Worm (Caenorhabditis elegans) whole organism, L3 larva: ENCODE measurements around the gene K08B5.2.

Experiments
- R02D3.7 ChIP-seq: fragments of 150-350 bp; optimal IDR thresholded peaks from 2 replicates; lab custom pipeline; 2014; ENCODE audit warnings: missing biosample characterization, missing genetic modification characterization
- ZK546.5 ChIP-seq: sonication (generic microtip); optimal IDR thresholded peaks from 2 replicates; lab custom pipeline; 2017; ENCODE audit warnings: missing biosample characterization, missing genetic modification characterization
- ceh-82 ChIP-seq: fragments of 150-350 bp; optimal IDR thresholded peaks from 2 replicates; lab custom pipeline; 2014; ENCODE audit warnings: missing biosample characterization, missing genetic modification characterization
- egl-5 ChIP-seq: fragments of 150-350 bp; optimal IDR thresholded peaks from 2 replicates; lab custom pipeline; 2017; ENCODE audit warnings: missing biosample characterization, missing genetic modification reagents, missing genetic modification characterization, inconsistent platforms
- elt-1 ChIP-seq: fragments of 150-350 bp; optimal IDR thresholded peaks from 2 replicates; lab custom pipeline; 2014; ENCODE audit warnings: missing biosample characterization, missing genetic modification characterization
- elt-2 ChIP-seq: sonication (generic microtip); optimal IDR thresholded peaks from 2 replicates; lab custom pipeline; 2016; ENCODE audit warnings: missing genetic modification reagents, mild to moderate bottlenecking, missing genetic modification characterization, missing compliant biosample characterization
- elt-3 ChIP-seq, 3 experiments: fragments of 150-350 bp in 1 of 3; sonication (generic microtip) in 2 of 3; optimal IDR thresholded peaks; 2 replicates in 2 of 3; 4 replicates in 1 of 3; lab custom pipeline; 2014 to 2017; ENCODE audit warnings: missing biosample characterization in 3 of 3, missing genetic modification characterization in 3 of 3
- fkh-10 ChIP-seq: sonication (generic microtip); optimal IDR thresholded peaks from 2 replicates; lab custom pipeline; 2017; ENCODE audit warnings: missing biosample characterization, missing genetic modification reagents, missing genetic modification characterization
- hmg-11 ChIP-seq: sonication (generic microtip); optimal IDR thresholded peaks from 2 replicates; lab custom pipeline; 2016; ENCODE audit warnings: missing genetic modification characterization, missing compliant biosample characterization
- lsy-12 ChIP-seq: sonication (generic microtip); optimal IDR thresholded peaks from 2 replicates; lab custom pipeline; 2016; ENCODE audit warnings: mild to moderate bottlenecking, missing genetic modification characterization, missing compliant biosample characterization
- nfya-1 ChIP-seq: sonication (generic microtip); optimal IDR thresholded peaks from 2 replicates; lab custom pipeline; 2017; ENCODE audit warnings: missing genetic modification characterization, mild to moderate bottlenecking, missing compliant biosample characterization, antibody characterized with exemption, moderate library complexity; ENCODE audit not compliant: insufficient read depth
- nhr-12 ChIP-seq: fragments of 150-350 bp; optimal IDR thresholded peaks from 2 replicates; lab custom pipeline; 2014; ENCODE audit warnings: missing biosample characterization, missing genetic modification characterization
- nhr-23 ChIP-seq: fragments of 150-350 bp; optimal IDR thresholded peaks from 2 replicates; lab custom pipeline; 2014; ENCODE audit warnings: missing biosample characterization, missing genetic modification reagents, missing genetic modification characterization
- nhr-25 ChIP-seq: sonication (generic microtip); optimal IDR thresholded peaks from 2 replicates; lab custom pipeline; 2017; ENCODE audit warnings: missing biosample characterization, missing genetic modification characterization
- nhr-28 ChIP-seq: fragments of 150-350 bp; optimal IDR thresholded peaks from 2 replicates; lab custom pipeline; 2014; ENCODE audit warnings: missing biosample characterization, missing genetic modification characterization
- nhr-43 ChIP-seq: sonication (generic microtip); optimal IDR thresholded peaks from 2 replicates; lab custom pipeline; 2016; ENCODE audit warnings: mild to moderate bottlenecking, missing genetic modification characterization, missing compliant biosample characterization; ENCODE audit not compliant: poor library complexity, severe bottlenecking
- nhr-76 ChIP-seq: fragments of 150-350 bp; sonication (generic microtip); optimal IDR thresholded peaks from 5 replicates; lab custom pipeline; 2014; ENCODE audit warnings: missing biosample characterization, missing genetic modification characterization
- nhr-77 ChIP-seq: fragments of 150-350 bp; optimal IDR thresholded peaks from 2 replicates; lab custom pipeline; 2014; ENCODE audit warnings: missing biosample characterization, missing genetic modification characterization
- pha-4 ChIP-seq: fragments of 150-350 bp; optimal IDR thresholded peaks from 2 replicates; lab custom pipeline; 2014; ENCODE audit warnings: missing biosample characterization, missing genetic modification reagents, missing genetic modification characterization
- sea-2 ChIP-seq: fragments of 150-350 bp; sonication (generic microtip); optimal IDR thresholded peaks from 4 replicates; lab custom pipeline; 2014; ENCODE audit warnings: missing biosample characterization, missing genetic modification reagents, missing genetic modification characterization
- skn-1 ChIP-seq: fragments of 150-350 bp; optimal IDR thresholded peaks from 2 replicates; lab custom pipeline; 2014; ENCODE audit warnings: missing biosample characterization, missing genetic modification characterization
- snpc-4 ChIP-seq: fragments of 150-350 bp; optimal IDR thresholded peaks from 2 replicates; lab custom pipeline; 2014; ENCODE audit warnings: missing biosample characterization, missing genetic modification characterization
- tbx-2 ChIP-seq: sonication (generic microtip); optimal IDR thresholded peaks from 2 replicates; lab custom pipeline; 2016; ENCODE audit warnings: mild to moderate bottlenecking, missing genetic modification characterization, missing compliant biosample characterization
- unc-39 ChIP-seq: sonication (generic microtip); optimal IDR thresholded peaks from 4 replicates; lab custom pipeline; 2017; ENCODE audit warnings: missing biosample characterization, missing genetic modification characterization
- zag-1 ChIP-seq: fragments of 150-350 bp; optimal IDR thresholded peaks from 2 replicates; lab custom pipeline; 2014; ENCODE audit warnings: missing biosample characterization, missing genetic modification characterization

Gene K08B5.2

ce11 chrX:16564515-16565285 is 11.0 kb upstream of the K08B5.2 start:
- TF ChIP-seq sea-2 (GFP tag; lab: Kevin White, UChicago) = no peak
- peak; percentile 70 for TF ChIP-seq fkh-10 (GFP tag; lab: Kevin White, UChicago)
- no peak for TF ChIP-seq nhr-76 (tag; lab: Kevin White, UChicago)
- TF ChIP-seq snpc-4 (tag; lab: Kevin White, UChicago) = peak; percentile 88
- no peak for TF ChIP-seq elt-2 (tag; lab: Kevin White, UChicago)
- TF ChIP-seq, all 47 proteins: peak for 2

ce11 chrX:16560895-16561294 is 7.2 kb upstream of the K08B5.2 start:
- TF ChIP-seq elt-1 (tag; lab: Kevin White, UChicago) = no peak
- no peak for TF ChIP-seq skn-1
- TF ChIP-seq nhr-25 (tag; lab: Kevin White, UChicago) = peak; percentile 40
- TF ChIP-seq unc-39 (tag; lab: Kevin White, UChicago) = no peak

- peak; percentile 54 for TF ChIP-seq nhr-23 (tag; lab: Kevin White, UChicago)
- TF ChIP-seq nhr-43 (tag; lab: Kevin White, UChicago) = peak; percentile 7
- TF ChIP-seq ceh-82 (tag; lab: Kevin White, UChicago) = no peak
Observed at ce11 chrX:16559387-16559786, 5.7 kb upstream of the K08B5.2 start.

- TF ChIP-seq nhr-25 (tag; lab: Kevin White, UChicago) (peak; percentile 48), R02D3.7 (no peak), hmg-11 (peak; percentile 1), nhr-77 (tag; lab: Kevin White, UChicago) (no peak), pha-4 (peak; percentile 58), nfya-1 (tag; lab: Kevin White, UChicago) (peak; percentile 14), nhr-28 (tag; lab: Kevin White, UChicago) (no peak), elt-2 (tag; lab: Kevin White, UChicago) (peak; percentile 19), ZK546.5 (tag; lab: Kevin White, UChicago) (no peak)
Observed at ce11 chrX:16558776-16559175, 5.1 kb upstream of the K08B5.2 start.

ce11 chrX:16558117-16558516 is 4.4 kb upstream of the K08B5.2 start, which contains the start of gene K08B5.1:
K08B5.1 (plus strand) TSS chrX:16558434.
- TF ChIP-seq zag-1 (tag; lab: Kevin White, UChicago) = no peak
- no peak for TF ChIP-seq egl-5 (tag; lab: Kevin White, UChicago)
- TF ChIP-seq nhr-23 (tag; lab: Kevin White, UChicago) = peak; percentile 0
- no peak for TF ChIP-seq nhr-12 (tag; lab: Kevin White, UChicago)
- TF ChIP-seq nhr-43 (tag; lab: Kevin White, UChicago) = peak; percentile 57
- TF ChIP-seq ZK546.5 (tag; lab: Kevin White, UChicago) = no peak
- TF ChIP-seq skn-1 = no peak
- no peak for TF ChIP-seq sea-2 (GFP tag; lab: Kevin White, UChicago)
- TF ChIP-seq elt-3 (tag; optimal IDR thresholded peaks at IDR 0.05; lab: Kevin White, UChicago) = no peak
- no peak for TF ChIP-seq pha-4
- no peak for TF ChIP-seq nhr-77 (tag; lab: Kevin White, UChicago)

- peak; percentile 94 for TF ChIP-seq nhr-25 (tag; lab: Kevin White, UChicago)
- TF ChIP-seq elt-1 (tag; lab: Kevin White, UChicago) = peak; percentile 96
- no peak for TF ChIP-seq tbx-2 (tag; lab: Kevin White, UChicago)
Observed at ce11 chrX:16555726-16556125, 2.0 kb upstream of the K08B5.2 start.

ce11 chrX:16551318-16551717 is 2.4 kb downstream of the K08B5.2 start:
- TF ChIP-seq nhr-43 (tag; lab: Kevin White, UChicago) (peak; percentile 10), fkh-10 (GFP tag; lab: Kevin White, UChicago) (no peak), elt-2 (tag; lab: Kevin White, UChicago) (peak; percentile 38), lsy-12 (tag; lab: Kevin White, UChicago) (peak; percentile 25)
